Fruit fly (Drosophila melanogaster) S2 (cell line): Measurements from ENCODE around the gene CG17242.

Source experiments
- CG8478 ChIP-seq: fragments of >200 bp; optimal IDR thresholded peaks from 2 replicates; lab custom pipeline; 2018
- CTCF ChIP-seq, 2 experiments: fragments of >200 bp; optimal IDR thresholded peaks; 2 replicates each; lab custom pipeline; 2018

dm6 chr2L:2307648-2308047 is 38.7 kb upstream of the CG17242 start, which contains the start of gene CG16995:
- no peak for TF ChIP-seq CG8478 (lab: Kevin White, UChicago)
- no peak for TF ChIP-seq CTCF (optimal IDR thresholded peaks at IDR 0.05; lab: Kevin White, UChicago)
